Fruit fly (Drosophila melanogaster) whole organism, wandering third instar larva: Measurements from ENCODE around the gene SelT.

ENCODE experiments used
- Abd-B ChIP-seq: fragments of >200 bp; optimal IDR thresholded peaks from 2 replicates; lab custom pipeline; 2017; ENCODE audit warnings: missing biosample characterization, missing genetic modification characterization
- CG32264 ChIP-seq: fragments of 200-800 bp; sonication (Bioruptor generic); optimal IDR thresholded peaks from 2 replicates; lab custom pipeline; 2016; ENCODE audit warnings: missing biosample characterization, missing genetic modification characterization
- CG9705 ChIP-seq: fragments of 200-800 bp; sonication (Bioruptor generic); optimal IDR thresholded peaks from 2 replicates; lab custom pipeline; 2018; ENCODE audit warnings: missing biosample characterization, mild to moderate bottlenecking, missing genetic modification characterization
- CrebA ChIP-seq: fragments of 200-800 bp; sonication (Bioruptor generic); optimal IDR thresholded peaks from 2 replicates; lab custom pipeline; 2016; ENCODE audit warnings: missing biosample characterization, mild to moderate bottlenecking, missing genetic modification characterization, borderline replicate concordance
- Dfd ChIP-seq: fragments of >200 bp; optimal IDR thresholded peaks from 2 replicates; lab custom pipeline; 2017; ENCODE audit warnings: missing biosample characterization, missing genetic modification characterization
- Dif ChIP-seq: fragments of 200-275, 200-300 bp; sonication (Bioruptor generic); optimal IDR thresholded peaks from 2 replicates; lab custom pipeline; 2018; ENCODE audit warnings: missing biosample characterization, missing genetic modification characterization; ENCODE audit not compliant: partially characterized antibody
- GATAd ChIP-seq: sonication (Bioruptor generic); optimal IDR thresholded peaks from 2 replicates; lab custom pipeline; 2016; ENCODE audit warnings: missing biosample characterization, missing genetic modification characterization
- HLH106 ChIP-seq: fragments of 200-800 bp; optimal IDR thresholded peaks from 3 replicates; lab custom pipeline; 2019; ENCODE audit warnings: missing biosample characterization, mild to moderate bottlenecking, missing genetic modification characterization, moderate library complexity
- Hnf4 ChIP-seq: fragments of 200-800 bp; sonication (Bioruptor generic); optimal IDR thresholded peaks from 2 replicates; lab custom pipeline; 2016; ENCODE audit warnings: missing biosample characterization, mild to moderate bottlenecking, missing genetic modification characterization
- Hr78 ChIP-seq: fragments of >200 bp; optimal IDR thresholded peaks from 2 replicates; lab custom pipeline; 2017; ENCODE audit warnings: missing biosample characterization, missing genetic modification characterization
- Hr83 ChIP-seq: fragments of 200-300 bp; sonication (Bioruptor generic); optimal IDR thresholded peaks from 2 replicates; lab custom pipeline; 2016; ENCODE audit warnings: missing biosample characterization, mild to moderate bottlenecking, missing genetic modification characterization, moderate library complexity; ENCODE audit not compliant: poor library complexity, severe bottlenecking
- Jra ChIP-seq: sonication (Bioruptor generic); optimal IDR thresholded peaks from 2 replicates; lab custom pipeline; 2016; ENCODE audit warnings: missing biosample characterization, missing genetic modification characterization
- Mio ChIP-seq: sonication (Bioruptor generic); optimal IDR thresholded peaks from 2 replicates; lab custom pipeline; 2016; ENCODE audit warnings: missing biosample characterization, missing genetic modification characterization
- Myc ChIP-seq: fragments of >200 bp; optimal IDR thresholded peaks from 2 replicates; lab custom pipeline; 2017
- OdsH ChIP-seq: fragments of 200-800 bp; sonication (Bioruptor generic); optimal IDR thresholded peaks from 2 replicates; lab custom pipeline; 2016; ENCODE audit warnings: missing biosample characterization, mild to moderate bottlenecking, missing genetic modification characterization
- Rel ChIP-seq, 2 experiments: fragments of 200-800 bp; sonication (Bioruptor generic) in 1 of 2; optimal IDR thresholded peaks; 2 replicates in 1 of 2; 3 replicates in 1 of 2; lab custom pipeline; 2016 to 2019; ENCODE audit warnings: mild to moderate bottlenecking in 2 of 2, missing biosample characterization in 2 of 2, missing genetic modification characterization in 2 of 2, moderate library complexity in 1 of 2
- Sp1 ChIP-seq: fragments of 200-800 bp; sonication (Bioruptor generic); optimal IDR thresholded peaks from 3 replicates; lab custom pipeline; 2019; ENCODE audit warnings: missing biosample characterization, mild to moderate bottlenecking, missing genetic modification characterization, moderate library complexity
- Vsx2 ChIP-seq: fragments of 200-300, 225-300 bp; sonication (Bioruptor generic); optimal IDR thresholded peaks from 2 replicates; lab custom pipeline; 2018; ENCODE audit warnings: missing biosample characterization, missing genetic modification characterization; ENCODE audit not compliant: partially characterized antibody
- br ChIP-seq: fragments of 200-800 bp; sonication (Bioruptor generic); optimal IDR thresholded peaks from 2 replicates; lab custom pipeline; 2016; ENCODE audit warnings: missing biosample characterization, missing genetic modification characterization
- brk ChIP-seq: fragments of 200-800 bp; sonication (Bioruptor generic); optimal IDR thresholded peaks from 2 replicates; lab custom pipeline; 2016; ENCODE audit warnings: missing biosample characterization, mild to moderate bottlenecking, missing genetic modification characterization
- dl ChIP-seq, 2 experiments: fragments of 175-275, 200-275 bp in 1 of 2; fragments of 200-275 bp in 1 of 2; sonication (Bioruptor generic); optimal IDR thresholded peaks; lab custom pipeline; 2018; ENCODE audit warnings: mild to moderate bottlenecking in 2 of 2, missing biosample characterization in 2 of 2, missing genetic modification characterization in 2 of 2, moderate library complexity in 2 of 2; ENCODE audit not compliant: partially characterized antibody in 2 of 2, insufficient read depth in 1 of 2
- dmrt93B ChIP-seq: fragments of 200-800 bp; sonication (Bioruptor generic); optimal IDR thresholded peaks from 2 replicates; lab custom pipeline; 2018; ENCODE audit warnings: missing biosample characterization, mild to moderate bottlenecking, missing genetic modification characterization
- dsf ChIP-seq: sonication (Bioruptor generic); optimal IDR thresholded peaks from 2 replicates; lab custom pipeline; 2016; ENCODE audit warnings: missing biosample characterization, missing genetic modification characterization, borderline replicate concordance
- ey ChIP-seq: fragments of 200-800 bp; sonication (Bioruptor generic); optimal IDR thresholded peaks from 2 replicates; lab custom pipeline; 2016; ENCODE audit warnings: missing biosample characterization, missing genetic modification characterization
- foxo ChIP-seq, 2 experiments: fragments of 200-800 bp; sonication (Bioruptor generic); optimal IDR thresholded peaks; 2 replicates in 1 of 2; 3 replicates in 1 of 2; lab custom pipeline; 2016 to 2017; ENCODE audit warnings: missing biosample characterization in 2 of 2, missing genetic modification characterization in 2 of 2
- fru ChIP-seq: fragments of 200-800 bp; sonication (Bioruptor generic); optimal IDR thresholded peaks from 3 replicates; lab custom pipeline; 2016; ENCODE audit warnings: missing biosample characterization, mild to moderate bottlenecking, missing genetic modification characterization
- h ChIP-seq: fragments of 200-800 bp; sonication (Bioruptor generic); optimal IDR thresholded peaks from 3 replicates; lab custom pipeline; 2016; ENCODE audit warnings: missing biosample characterization, mild to moderate bottlenecking, missing genetic modification characterization
- jim ChIP-seq: fragments of 175-275, 200-325 bp; sonication (Bioruptor generic); optimal IDR thresholded peaks from 2 replicates; lab custom pipeline; 2016; ENCODE audit warnings: missing biosample characterization, mild to moderate bottlenecking, missing genetic modification characterization
- lola ChIP-seq: fragments of >200 bp; optimal IDR thresholded peaks from 2 replicates; lab custom pipeline; 2017; ENCODE audit warnings: missing biosample characterization, missing genetic modification characterization
- pan ChIP-seq: fragments of >200 bp; optimal IDR thresholded peaks from 2 replicates; lab custom pipeline; 2017
- psq ChIP-seq: fragments of 200-800 bp; sonication (Bioruptor generic); optimal IDR thresholded peaks from 3 replicates; lab custom pipeline; 2017; ENCODE audit warnings: missing biosample characterization, mild to moderate bottlenecking, missing genetic modification characterization, moderate library complexity
- rgr ChIP-seq: fragments of 200-800 bp; sonication (Bioruptor generic); optimal IDR thresholded peaks from 3 replicates; lab custom pipeline; 2016; ENCODE audit warnings: missing biosample characterization, mild to moderate bottlenecking, missing genetic modification characterization
- sage ChIP-seq: fragments of 200-800 bp; sonication (Bioruptor generic); optimal IDR thresholded peaks from 2 replicates; lab custom pipeline; 2016; ENCODE audit warnings: missing biosample characterization, mild to moderate bottlenecking, missing genetic modification characterization
- sv ChIP-seq: fragments of 200-800 bp; sonication (Bioruptor generic); optimal IDR thresholded peaks from 3 replicates; lab custom pipeline; 2016; ENCODE audit warnings: missing biosample characterization, missing genetic modification characterization
- tai ChIP-seq: sonication (Bioruptor generic); optimal IDR thresholded peaks from 2 replicates; lab custom pipeline; 2016; ENCODE audit warnings: missing biosample characterization, missing genetic modification characterization
- usp ChIP-seq: fragments of >200 bp; optimal IDR thresholded peaks from 2 replicates; lab custom pipeline; 2017; ENCODE audit warnings: missing biosample characterization, missing genetic modification characterization
- woc ChIP-seq: sonication (Bioruptor generic); optimal IDR thresholded peaks from 2 replicates; lab custom pipeline; 2016; ENCODE audit warnings: missing biosample characterization, mild to moderate bottlenecking, missing genetic modification characterization

Gene SelT

dm6 chr2L:5005464-5005764 lies 5.3 kb upstream of the SelT start:
- TF ChIP-seq Dif (GFP tag; lab: Kevin White, UChicago), result peak; percentile 21
- no peak for TF ChIP-seq Abd-B (GFP tag; lab: Kevin White, UChicago)

dm6 chr2L:5006323-5006722 lies 4.4 kb upstream of the SelT start:
- TF ChIP-seq usp (GFP tag; lab: Kevin White, UChicago) (no peak), Abd-B (GFP tag; lab: Kevin White, UChicago) (no peak)

- TF ChIP-seq foxo (GFP tag; optimal IDR thresholded peaks at IDR 0.05; lab: Kevin White, UChicago) (peak in 1 of 2 experiments; percentile 6), Abd-B (GFP tag; lab: Kevin White, UChicago) (no peak), CrebA (GFP tag; lab: Kevin White, UChicago) (no peak), Rel (GFP tag; optimal IDR thresholded peaks at IDR 0.05; lab: Kevin White, UChicago) (no peak), Rel (tag; optimal IDR thresholded peaks at IDR 0.05; lab: Kevin White, UChicago) (peak; percentile 15), OdsH (peak; percentile 16), br (GFP tag; lab: Kevin White, UChicago) (peak; percentile 17), Sp1 (GFP tag; lab: Kevin White, UChicago) (no peak), rgr (GFP tag; lab: Kevin White, UChicago) (peak; percentile 9)
These were observed 3.5 kb upstream of the SelT start for dm6 chr2L:5007256-5007655.

dm6 chr2L:5009306-5010030 lies 1.3 kb upstream of the SelT start, which contains the start of gene Rtnl1:
TSS of gene Rtnl1 (minus strand) at chr2L:5009720.
- no peak for TF ChIP-seq Mio
- TF ChIP-seq dsf (GFP tag; lab: Kevin White, UChicago), result no peak
- peak; percentile 17 for TF ChIP-seq HLH106 (tag; lab: Kevin White, UChicago)
- peak; percentile 12 for TF ChIP-seq CG9705 (GFP tag; lab: Kevin White, UChicago)
- no peak for TF ChIP-seq pan
- no peak for TF ChIP-seq Hnf4 (GFP tag; lab: Kevin White, UChicago)
- no peak for TF ChIP-seq CG32264 (GFP tag; lab: Kevin White, UChicago)
- TF ChIP-seq Sp1 (GFP tag; lab: Kevin White, UChicago), result peak; percentile 54
- no peak for TF ChIP-seq Abd-B (GFP tag; lab: Kevin White, UChicago)
- TF ChIP-seq psq (GFP tag; lab: Kevin White, UChicago), result no peak
- TF ChIP-seq Jra (GFP tag; lab: Kevin White, UChicago), result peak; percentile 65
- TF ChIP-seq dl (GFP tag; optimal IDR thresholded peaks at IDR 0.05; lab: Kevin White, UChicago; ENCODE audit: insufficient read depth in 1 of 2, partially characterized antibody in 2 of 2), result no peak
- no peak for TF ChIP-seq sage (GFP tag; lab: Kevin White, UChicago)
- TF ChIP-seq Rel (GFP tag; optimal IDR thresholded peaks at IDR 0.05; lab: Kevin White, UChicago), result no peak
- TF ChIP-seq Rel (tag; optimal IDR thresholded peaks at IDR 0.05; lab: Kevin White, UChicago), result peak; percentile 57
- TF ChIP-seq foxo (GFP tag; optimal IDR thresholded peaks at IDR 0.05; lab: Kevin White, UChicago), result peak in 1 of 2 experiments; percentile 27
- TF ChIP-seq h (GFP tag; lab: Kevin White, UChicago), result peak; percentile 60
- TF ChIP-seq lola, result no peak
- TF ChIP-seq CrebA (GFP tag; lab: Kevin White, UChicago), result no peak
- TF ChIP-seq fru (GFP tag; lab: Kevin White, UChicago), result peak; percentile 23
- peak; percentile 92 for TF ChIP-seq Myc (lab: Kevin White, UChicago)
- TF ChIP-seq ey, result no peak
- no peak for TF ChIP-seq jim (GFP tag; lab: Kevin White, UChicago)
- peak; percentile 69 for TF ChIP-seq rgr (GFP tag; lab: Kevin White, UChicago)
- TF ChIP-seq GATAd, result no peak
- no peak for TF ChIP-seq Hr78 (GFP tag; lab: Kevin White, UChicago)
- no peak for TF ChIP-seq dmrt93B
- peak; percentile 78 for TF ChIP-seq Hr83 (GFP tag; lab: Kevin White, UChicago)
- TF ChIP-seq Dif (GFP tag; lab: Kevin White, UChicago), result peak; percentile 57
- no peak for TF ChIP-seq tai (GFP tag; lab: Kevin White, UChicago)
- peak; percentile 29 for TF ChIP-seq br (GFP tag; lab: Kevin White, UChicago)
- no peak for TF ChIP-seq brk (GFP tag; lab: Kevin White, UChicago)
- TF ChIP-seq Vsx2 (GFP tag; lab: Kevin White, UChicago), result no peak
- TF ChIP-seq sv (GFP tag; lab: Kevin White, UChicago), result no peak
- TF ChIP-seq woc (GFP tag; lab: Kevin White, UChicago), result no peak
- TF ChIP-seq Dfd (GFP tag; lab: Kevin White, UChicago), result no peak
- no peak for TF ChIP-seq OdsH
- TF ChIP-seq, all 38 proteins: peak for 13
